Worm (Caenorhabditis elegans) whole organism, mixed stage, embryonic: Measurements from ENCODE around the gene ddp-1.
A peak's percentile ranks its signal among the peaks of the same experiment; 100 is the strongest.

Source experiments
- M03D4.4 ChIP-seq: sonication (generic microtip); optimal IDR thresholded peaks from 2 replicates; lab custom pipeline; 2017; ENCODE audit warnings: mild to moderate bottlenecking, missing genetic modification characterization, missing compliant biosample characterization
- bed-3 ChIP-seq: fragments of 200-800 bp; sonication (Bioruptor generic); optimal IDR thresholded peaks from 3 replicates; lab custom pipeline; 2018; ENCODE audit warnings: mild to moderate bottlenecking, missing genetic modification characterization, moderate library complexity, missing compliant biosample characterization
- blmp-1 ChIP-seq: fragments of 150-350 bp; optimal IDR thresholded peaks from 2 replicates; lab custom pipeline; 2014; ENCODE audit warnings: missing biosample characterization, missing genetic modification characterization
- ceh-39 ChIP-seq: fragments of 150-350 bp; optimal IDR thresholded peaks from 2 replicates; lab custom pipeline; 2014; ENCODE audit warnings: missing biosample characterization, missing genetic modification characterization
- ceh-43 ChIP-seq: fragments of 200-800 bp; sonication (Bioruptor generic); optimal IDR thresholded peaks from 2 replicates; lab custom pipeline; 2018; ENCODE audit warnings: mild to moderate bottlenecking, missing genetic modification characterization, moderate library complexity, missing compliant biosample characterization
- ceh-83 ChIP-seq: fragments of 200-800 bp; sonication (Bioruptor generic); optimal IDR thresholded peaks from 2 replicates; lab custom pipeline; 2018; ENCODE audit warnings: mild to moderate bottlenecking, missing genetic modification characterization, missing compliant biosample characterization
- ces-1 ChIP-seq: fragments of 150-350 bp; optimal IDR thresholded peaks from 2 replicates; lab custom pipeline; 2014; ENCODE audit warnings: missing biosample characterization, missing genetic modification reagents, missing genetic modification characterization
- cnd-1 ChIP-seq: fragments of 200-800 bp; sonication (Bioruptor generic); optimal IDR thresholded peaks from 2 replicates; lab custom pipeline; 2018; ENCODE audit warnings: mild to moderate bottlenecking, missing genetic modification characterization, missing compliant biosample characterization
- drap-1 ChIP-seq: fragments of 200-800 bp; sonication (Bioruptor generic); optimal IDR thresholded peaks from 3 replicates; lab custom pipeline; 2018; ENCODE audit warnings: mild to moderate bottlenecking, missing genetic modification characterization, missing compliant biosample characterization
- elt-1 ChIP-seq: sonication (generic microtip); optimal IDR thresholded peaks from 2 replicates; lab custom pipeline; 2017; ENCODE audit warnings: missing genetic modification characterization, mild to moderate bottlenecking, missing compliant biosample characterization, antibody characterized with exemption, moderate library complexity, borderline replicate concordance; ENCODE audit not compliant: insufficient read depth
- elt-3 ChIP-seq: fragments of 150-350 bp; optimal IDR thresholded peaks from 2 replicates; lab custom pipeline; 2014; ENCODE audit warnings: missing biosample characterization, missing genetic modification characterization
- flh-1 ChIP-seq: fragments of 200-800 bp; sonication (Bioruptor generic); optimal IDR thresholded peaks from 2 replicates; lab custom pipeline; 2018; ENCODE audit warnings: mild to moderate bottlenecking, missing genetic modification characterization, moderate library complexity, missing compliant biosample characterization
- ham-2 ChIP-seq: fragments of 200-800 bp; sonication (Bioruptor generic); optimal IDR thresholded peaks from 2 replicates; lab custom pipeline; 2018; ENCODE audit warnings: mild to moderate bottlenecking, missing genetic modification characterization, missing compliant biosample characterization
- hlh-1 ChIP-seq: fragments of 150-350 bp; optimal IDR thresholded peaks from 2 replicates; lab custom pipeline; 2014; ENCODE audit warnings: missing biosample characterization, missing genetic modification reagents, missing genetic modification characterization
- lin-13 ChIP-seq: fragments of 150-350 bp; optimal IDR thresholded peaks from 2 replicates; lab custom pipeline; 2014; ENCODE audit warnings: missing biosample characterization, missing genetic modification characterization
- lin-32 ChIP-seq: fragments of 200-800 bp; sonication (Bioruptor generic); optimal IDR thresholded peaks from 2 replicates; lab custom pipeline; 2018; ENCODE audit warnings: mild to moderate bottlenecking, missing genetic modification characterization, missing compliant biosample characterization
- lsy-2 ChIP-seq: fragments of 150-350 bp; optimal IDR thresholded peaks from 2 replicates; lab custom pipeline; 2014; ENCODE audit warnings: missing biosample characterization, missing genetic modification characterization
- mab-5 ChIP-seq: fragments of 150-350 bp; optimal IDR thresholded peaks from 2 replicates; lab custom pipeline; 2014; ENCODE audit warnings: missing biosample characterization, missing genetic modification characterization
- mep-1 ChIP-seq: fragments of 150-350 bp; optimal IDR thresholded peaks from 2 replicates; lab custom pipeline; 2017; ENCODE audit warnings: missing biosample characterization, missing genetic modification reagents, missing genetic modification characterization, inconsistent platforms
- mls-2 ChIP-seq: sonication (generic microtip); optimal IDR thresholded peaks from 2 replicates; lab custom pipeline; 2016; ENCODE audit warnings: mild to moderate bottlenecking, missing genetic modification characterization, moderate library complexity, missing compliant biosample characterization
- nhr-12 ChIP-seq: fragments of 150-350 bp; optimal IDR thresholded peaks from 2 replicates; lab custom pipeline; 2014; ENCODE audit warnings: missing biosample characterization, missing genetic modification characterization
- nhr-2 ChIP-seq: fragments of 150-350 bp; optimal IDR thresholded peaks from 2 replicates; lab custom pipeline; 2014; ENCODE audit warnings: missing biosample characterization, missing genetic modification characterization
- nhr-237 ChIP-seq: fragments of 150-350 bp; optimal IDR thresholded peaks from 2 replicates; lab custom pipeline; 2014; ENCODE audit warnings: missing biosample characterization, missing genetic modification characterization
- nhr-28 ChIP-seq: fragments of 150-350 bp; optimal IDR thresholded peaks from 2 replicates; lab custom pipeline; 2014; ENCODE audit warnings: missing biosample characterization, missing genetic modification characterization
- nhr-76 ChIP-seq: sonication (generic microtip); optimal IDR thresholded peaks from 2 replicates; lab custom pipeline; 2017; ENCODE audit warnings: missing biosample characterization, missing genetic modification characterization
- pha-4 ChIP-seq: fragments of 150-350 bp; optimal IDR thresholded peaks from 2 replicates; lab custom pipeline; 2018; ENCODE audit warnings: missing biosample characterization, missing genetic modification reagents, missing genetic modification characterization
- sem-2 ChIP-seq: fragments of 200-800 bp; sonication (Bioruptor generic); optimal IDR thresholded peaks from 2 replicates; lab custom pipeline; 2018; ENCODE audit warnings: mild to moderate bottlenecking, missing genetic modification characterization, missing compliant biosample characterization
- snpc-4 ChIP-seq: fragments of 150-350 bp; optimal IDR thresholded peaks from 2 replicates; lab custom pipeline; 2014; ENCODE audit warnings: missing biosample characterization, missing genetic modification characterization
- sptf-1 ChIP-seq: sonication (generic microtip); optimal IDR thresholded peaks from 2 replicates; lab custom pipeline; 2017; ENCODE audit warnings: mild to moderate bottlenecking, missing genetic modification characterization, moderate library complexity, missing compliant biosample characterization
- tbx-8 ChIP-seq: fragments of 200-800 bp; sonication (Bioruptor generic); optimal IDR thresholded peaks from 2 replicates; lab custom pipeline; 2018; ENCODE audit warnings: mild to moderate bottlenecking, missing genetic modification characterization, moderate library complexity, missing compliant biosample characterization
- unc-120 ChIP-seq: sonication (generic microtip); optimal IDR thresholded peaks from 2 replicates; lab custom pipeline; 2017; ENCODE audit warnings: missing genetic modification characterization, missing compliant biosample characterization; ENCODE audit not compliant: poor library complexity, severe bottlenecking
- unc-39 ChIP-seq: fragments of 150-350 bp; optimal IDR thresholded peaks from 2 replicates; lab custom pipeline; 2014; ENCODE audit warnings: missing biosample characterization, missing genetic modification characterization
- unc-62 ChIP-seq: fragments of 150-350 bp; optimal IDR thresholded peaks from 2 replicates; lab custom pipeline; 2014; ENCODE audit warnings: missing biosample characterization, missing genetic modification reagents, missing genetic modification characterization
- zip-8 ChIP-seq: fragments of 150-350 bp; optimal IDR thresholded peaks from 2 replicates; lab custom pipeline; 2014; ENCODE audit warnings: missing biosample characterization, missing genetic modification characterization
- ztf-11 ChIP-seq: fragments of 150-350 bp; optimal IDR thresholded peaks from 2 replicates; lab custom pipeline; 2014; ENCODE audit warnings: missing biosample characterization, missing genetic modification characterization

The ddp-1 gene

ce11 chrIII:1859532-1859931 is at the start of gene ddp-1:
ddp-1 (plus strand) TSS chrIII:1859888.
- TF ChIP-seq mab-5 (tag; lab: Kevin White, UChicago) (peak; percentile 16), nhr-237 (tag; lab: Kevin White, UChicago) (peak; percentile 70), mls-2 (tag; lab: Kevin White, UChicago) (peak; percentile 89), lin-13 (tag; lab: Kevin White, UChicago) (peak; percentile 99), flh-1 (GFP tag; lab: Kevin White, UChicago) (peak; percentile 54), lin-32 (peak; percentile 59), drap-1 (GFP tag; lab: Kevin White, UChicago) (peak; percentile 83), unc-39 (no peak), ham-2 (peak; percentile 30), zip-8 (tag; lab: Kevin White, UChicago) (no peak), nhr-28 (no peak), blmp-1 (tag; lab: Kevin White, UChicago) (no peak), sptf-1 (peak; percentile 95), sem-2 (GFP tag; lab: Kevin White, UChicago) (peak; percentile 21), mep-1 (tag; lab: Kevin White, UChicago) (peak; percentile 97), nhr-76 (no peak), ztf-11 (tag; lab: Kevin White, UChicago) (peak; percentile 47), ces-1 (GFP tag; lab: Kevin White, UChicago) (peak; percentile 88), elt-3 (tag; lab: Kevin White, UChicago) (no peak), nhr-2 (tag; lab: Kevin White, UChicago) (peak; percentile 2), hlh-1 (tag; lab: Kevin White, UChicago) (peak; percentile 25), nhr-12 (no peak), bed-3 (GFP tag; lab: Kevin White, UChicago) (peak; percentile 71), unc-120 (tag; lab: Kevin White, UChicago) (peak; percentile 67), unc-62 (peak; percentile 6), M03D4.4 (peak; percentile 86), cnd-1 (tag; lab: Kevin White, UChicago) (peak; percentile 87), lsy-2 (tag; lab: Kevin White, UChicago) (peak; percentile 84), tbx-8 (GFP tag; lab: Kevin White, UChicago) (peak; percentile 52), elt-1 (no peak), ceh-39 (tag; lab: Kevin White, UChicago) (peak; percentile 73), snpc-4 (tag; lab: Kevin White, UChicago) (no peak), pha-4 (peak; percentile 83), ceh-43 (GFP tag; lab: Kevin White, UChicago) (peak; percentile 85), ceh-83 (GFP tag; lab: Kevin White, UChicago) (peak; percentile 83)
- TF ChIP-seq, all 35 proteins: peak for 26

ce11 chrIII:1814285-1814684 is 45.4 kb upstream of the ddp-1 start:
- TF ChIP-seq bed-3 (GFP tag; lab: Kevin White, UChicago) (no peak), lsy-2 (tag; lab: Kevin White, UChicago) (no peak), nhr-237 (tag; lab: Kevin White, UChicago) (no peak), tbx-8 (GFP tag; lab: Kevin White, UChicago) (no peak), unc-39 (no peak)

ce11 chrIII:1818001-1818655 is 41.6 kb upstream of the ddp-1 start, which contains the start of gene clp-4:
clp-4 (minus strand) TSS chrIII:1818323.
- TF ChIP-seq mls-2 (tag; lab: Kevin White, UChicago) (no peak), blmp-1 (tag; lab: Kevin White, UChicago) (no peak), lsy-2 (tag; lab: Kevin White, UChicago) (peak; percentile 19), elt-1 (peak; percentile 85), nhr-237 (tag; lab: Kevin White, UChicago) (no peak), ceh-43 (GFP tag; lab: Kevin White, UChicago) (no peak), unc-120 (tag; lab: Kevin White, UChicago) (no peak), nhr-2 (tag; lab: Kevin White, UChicago) (no peak), lin-13 (tag; lab: Kevin White, UChicago) (no peak), sem-2 (GFP tag; lab: Kevin White, UChicago) (no peak), nhr-12 (no peak), hlh-1 (tag; lab: Kevin White, UChicago) (no peak), unc-39 (no peak), nhr-28 (no peak), nhr-76 (no peak), unc-62 (no peak)
- TF ChIP-seq, all 35 proteins: peak for 2
